Worm (Caenorhabditis elegans): Measurements from ENCODE around the gene F17C8.9.

DNA sequence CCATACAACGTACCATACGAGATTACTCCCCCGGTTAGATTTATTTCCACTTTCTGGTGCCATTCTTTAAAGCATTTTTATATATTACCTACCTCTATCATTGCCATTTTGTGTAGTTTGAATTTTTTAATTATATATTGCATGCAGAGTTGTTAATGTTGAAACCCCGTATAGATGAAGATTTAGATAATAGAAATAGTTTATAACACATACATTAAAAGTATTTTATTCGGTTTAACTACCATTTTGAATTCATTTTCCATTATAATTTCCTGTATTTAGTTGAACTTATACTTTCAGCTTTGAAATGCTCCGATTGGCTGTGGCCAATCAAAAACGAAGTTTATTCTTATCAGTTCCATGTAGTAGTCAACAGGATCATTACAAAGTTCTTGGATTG lies 36.3 kb upstream of the F17C8.9 start, which contains the start of gene dnj-18:
- TF ChIP-seq nfya-1 (tag; optimal IDR thresholded peaks at IDR 0.05) (no peak), Y22D7AL.16 (tag; optimal IDR thresholded peaks at IDR 0.05) (no peak), hlh-30 (tag; optimal IDR thresholded peaks at IDR 0.05; ENCODE audit: insufficient read depth) (no peak), che-1 (tag; optimal IDR thresholded peaks at IDR 0.05) (no peak), syd-9 (tag; optimal IDR thresholded peaks at IDR 0.05) (no peak), pha-4 (tag; optimal IDR thresholded peaks at IDR 0.05) (no peak)
